Fruit fly (Drosophila melanogaster) whole organism, embryonic: ENCODE data around the gene par-6.

ENCODE experiments used
- Asciz ChIP-seq: fragments of 200-800 bp; sonication (Bioruptor generic); optimal IDR thresholded peaks from 2 replicates; lab custom pipeline; 2017; ENCODE audit warnings: missing biosample characterization, mild to moderate bottlenecking, missing genetic modification characterization, missing genetic modification reagents
- Bteb2 ChIP-seq: fragments of 200-800 bp; sonication (Bioruptor generic); optimal IDR thresholded peaks from 2 replicates; lab custom pipeline; 2016; ENCODE audit warnings: missing biosample characterization, missing genetic modification characterization
- CG10431 ChIP-seq: fragments of 200-800 bp; sonication (Bioruptor generic); optimal IDR thresholded peaks from 3 replicates; lab custom pipeline; 2018; ENCODE audit warnings: missing biosample characterization, mild to moderate bottlenecking, missing genetic modification characterization
- CG11247 ChIP-seq: fragments of 200-800 bp; sonication (Bioruptor generic); IDR thresholded peaks from 2 replicates; pipeline ENCODE4 v1.3.6; 2022; ENCODE audit warnings: missing biosample characterization, missing genetic modification characterization
- CG11456 ChIP-seq: fragments of 200-800 bp; sonication (Bioruptor generic); IDR thresholded peaks from 3 replicates; pipeline ENCODE4 v1.3.6; 2022; ENCODE audit warnings: missing biosample characterization, missing genetic modification characterization
- CG11723 ChIP-seq: fragments of 200-800 bp; sonication (Bioruptor generic); optimal IDR thresholded peaks from 2 replicates; lab custom pipeline; 2017; ENCODE audit warnings: missing biosample characterization, mild to moderate bottlenecking, missing genetic modification characterization
- CG12219 ChIP-seq: fragments of 200-800 bp; sonication (Bioruptor generic); optimal IDR thresholded peaks from 3 replicates; lab custom pipeline; 2018; ENCODE audit warnings: missing biosample characterization, mild to moderate bottlenecking, missing genetic modification characterization
- CG13424 ChIP-seq: fragments of 200-800 bp; sonication (Bioruptor generic); optimal IDR thresholded peaks from 2 replicates; lab custom pipeline; 2019; ENCODE audit warnings: missing biosample characterization, mild to moderate bottlenecking, missing genetic modification characterization, moderate library complexity
- CG14667 ChIP-seq: fragments of 200-800 bp; sonication (Bioruptor generic); IDR thresholded peaks from 2 replicates; pipeline ENCODE4 v1.3.6; 2022; ENCODE audit warnings: missing biosample characterization, missing genetic modification characterization
- CG17568 ChIP-seq: fragments of 200-800 bp; sonication (Bioruptor generic); optimal IDR thresholded peaks from 2 replicates; lab custom pipeline; 2018; ENCODE audit warnings: missing biosample characterization, mild to moderate bottlenecking, missing genetic modification characterization, moderate library complexity
- CG30403 ChIP-seq: fragments of 200-800 bp; sonication (Bioruptor generic); optimal IDR thresholded peaks from 3 replicates; lab custom pipeline; 2016; ENCODE audit warnings: missing biosample characterization, missing genetic modification characterization
- CG3163 ChIP-seq: fragments of 200-800 bp; sonication (Bioruptor generic); optimal IDR thresholded peaks from 3 replicates; lab custom pipeline; 2016; ENCODE audit warnings: missing biosample characterization, missing genetic modification characterization
- CG33557 ChIP-seq: fragments of 200-800 bp; sonication (Bioruptor generic); optimal IDR thresholded peaks from 2 replicates; lab custom pipeline; 2019; ENCODE audit warnings: missing biosample characterization, mild to moderate bottlenecking, missing genetic modification characterization, moderate library complexity
- CG42726 ChIP-seq: fragments of 200-800 bp; sonication (Bioruptor generic); IDR thresholded peaks from 2 replicates; pipeline ENCODE4 v1.3.6; 2022; ENCODE audit warnings: missing biosample characterization, missing genetic modification characterization; ENCODE audit not compliant: partially characterized antibody
- CG4282 ChIP-seq: fragments of 200-800 bp; sonication (Bioruptor generic); optimal IDR thresholded peaks from 2 replicates; lab custom pipeline; 2016; ENCODE audit warnings: missing biosample characterization, missing genetic modification characterization
- CG6654 ChIP-seq: fragments of 200-800 bp; sonication (Bioruptor generic); optimal IDR thresholded peaks from 2 replicates; lab custom pipeline; 2017; ENCODE audit warnings: missing biosample characterization, mild to moderate bottlenecking, missing genetic modification characterization
- CG6683 ChIP-seq: fragments of 200-800 bp; sonication (Bioruptor generic); optimal IDR thresholded peaks from 2 replicates; lab custom pipeline; 2017; ENCODE audit warnings: missing biosample characterization, mild to moderate bottlenecking, missing genetic modification characterization, missing genetic modification reagents
- CG7987 ChIP-seq: fragments of 200-800 bp; sonication (Bioruptor generic); optimal IDR thresholded peaks from 2 replicates; lab custom pipeline; 2018; ENCODE audit warnings: missing biosample characterization, mild to moderate bottlenecking, missing genetic modification characterization, moderate library complexity
- HLH54F ChIP-seq: fragments of 200-800 bp; sonication (Bioruptor generic); optimal IDR thresholded peaks from 3 replicates; lab custom pipeline; 2016; ENCODE audit warnings: missing biosample characterization, missing genetic modification characterization
- Hr3 ChIP-seq: fragments of 200-800 bp; sonication (Bioruptor generic); optimal IDR thresholded peaks from 3 replicates; lab custom pipeline; 2016; ENCODE audit warnings: missing biosample characterization, missing genetic modification characterization
- Hr51 ChIP-seq, 2 experiments: fragments of 200-800 bp; sonication (Bioruptor generic); optimal IDR thresholded peaks; 2 replicates in 1 of 2; 3 replicates in 1 of 2; lab custom pipeline; 2016 to 2018; ENCODE audit warnings: missing biosample characterization in 2 of 2, missing genetic modification characterization in 2 of 2, mild to moderate bottlenecking in 1 of 2, moderate library complexity in 1 of 2
- Kr ChIP-seq: fragments of 200-800 bp; sonication (Bioruptor generic); optimal IDR thresholded peaks from 2 replicates; lab custom pipeline; 2017; ENCODE audit warnings: missing biosample characterization, mild to moderate bottlenecking, missing genetic modification characterization
- Lim3 ChIP-seq: fragments of 200-800 bp; sonication (Bioruptor generic); IDR thresholded peaks from 2 replicates; pipeline ENCODE4 v1.3.6; 2022; ENCODE audit warnings: missing biosample characterization, missing genetic modification characterization
- MBD-R2 ChIP-seq: fragments of 200-800 bp; sonication (Bioruptor generic); IDR thresholded peaks from 2 replicates; pipeline ENCODE4 v1.3.6; 2022; ENCODE audit warnings: missing biosample characterization, missing genetic modification characterization
- PHDP ChIP-seq: fragments of 200-800 bp; sonication (Bioruptor generic); optimal IDR thresholded peaks from 3 replicates; lab custom pipeline; 2018; ENCODE audit warnings: missing biosample characterization, mild to moderate bottlenecking, missing genetic modification characterization, moderate library complexity
- Sry-δ ChIP-seq: fragments of 200-800 bp; sonication (Bioruptor generic); optimal IDR thresholded peaks from 2 replicates; lab custom pipeline; 2016; ENCODE audit warnings: missing biosample characterization, missing genetic modification characterization
- Tbp ChIP-seq: fragments of >200 bp; optimal IDR thresholded peaks from 2 replicates; lab custom pipeline; 2018; ENCODE audit warnings: missing biosample characterization, missing genetic modification characterization
- al ChIP-seq: fragments of 200-800 bp; sonication (Bioruptor generic); IDR thresholded peaks from 2 replicates; pipeline ENCODE4 v1.3.6; 2022; ENCODE audit warnings: missing biosample characterization, missing genetic modification characterization
- ap ChIP-seq: fragments of 200-800 bp; sonication (Bioruptor generic); IDR thresholded peaks from 2 replicates; pipeline ENCODE4 v1.3.6; 2022; ENCODE audit warnings: missing biosample characterization, missing genetic modification characterization
- caup ChIP-seq: fragments of 200-800 bp; sonication (Bioruptor generic); optimal IDR thresholded peaks from 3 replicates; lab custom pipeline; 2017; ENCODE audit warnings: missing biosample characterization, mild to moderate bottlenecking, missing genetic modification characterization, moderate library complexity; ENCODE audit not compliant: severe bottlenecking
- chm ChIP-seq: fragments of 200-800 bp; sonication (Bioruptor generic); IDR thresholded peaks from 2 replicates; pipeline ENCODE4 v1.3.6; 2022; ENCODE audit warnings: missing biosample characterization, missing genetic modification characterization
- emc ChIP-seq: fragments of 200-800 bp; sonication (Bioruptor generic); optimal IDR thresholded peaks from 2 replicates; lab custom pipeline; 2016; ENCODE audit warnings: missing biosample characterization, missing genetic modification characterization
- eyg ChIP-seq: fragments of 200-800 bp; sonication (Bioruptor generic); optimal IDR thresholded peaks from 3 replicates; lab custom pipeline; 2016; ENCODE audit warnings: missing biosample characterization, missing genetic modification characterization
- fd3F ChIP-seq: fragments of 200-800 bp; sonication (Bioruptor generic); optimal IDR thresholded peaks from 2 replicates; lab custom pipeline; 2018; ENCODE audit warnings: missing biosample characterization, mild to moderate bottlenecking, missing genetic modification characterization, moderate library complexity
- gce ChIP-seq: fragments of 200-800 bp; sonication (Bioruptor generic); IDR thresholded peaks from 3 replicates; pipeline ENCODE4 v1.3.6; 2022; ENCODE audit warnings: missing biosample characterization, missing genetic modification characterization
- gsb ChIP-seq: fragments of 200-800 bp; sonication (Bioruptor generic); IDR thresholded peaks from 2 replicates; pipeline ENCODE4 v1.3.6; 2022; ENCODE audit warnings: missing biosample characterization, missing genetic modification characterization
- ham ChIP-seq: fragments of 200-800 bp; sonication (Bioruptor generic); IDR thresholded peaks from 2 replicates; pipeline ENCODE4 v1.3.6; 2022; ENCODE audit warnings: missing biosample characterization, missing genetic modification characterization
- hkb ChIP-seq, 2 experiments: fragments of 200-800 bp in 1 of 2; fragments of >200 bp in 1 of 2; sonication (Bioruptor generic) in 1 of 2; IDR thresholded peaks in 1 of 2; optimal IDR thresholded peaks in 1 of 2; 2 replicates each; pipeline versions ENCODE4 v1.3.6 to Lab custom; 2017 to 2022; ENCODE audit warnings: missing biosample characterization in 1 of 2, missing genetic modification characterization in 1 of 2
- kay ChIP-seq: fragments of 200-800 bp; sonication (Bioruptor generic); optimal IDR thresholded peaks from 2 replicates; lab custom pipeline; 2016; ENCODE audit warnings: missing biosample characterization, missing genetic modification characterization
- luna ChIP-seq: fragments of 200-800 bp; sonication (Bioruptor generic); optimal IDR thresholded peaks from 2 replicates; lab custom pipeline; 2016; ENCODE audit warnings: missing biosample characterization, missing genetic modification characterization
- mld ChIP-seq: fragments of 200-800 bp; sonication (Bioruptor generic); IDR thresholded peaks from 3 replicates; pipeline ENCODE4 v1.3.6; 2022; ENCODE audit warnings: missing biosample characterization, missing genetic modification characterization; ENCODE audit not compliant: partially characterized antibody
- nerfin-1 ChIP-seq: fragments of 200-800 bp; sonication (Bioruptor generic); optimal IDR thresholded peaks from 3 replicates; lab custom pipeline; 2019; ENCODE audit warnings: missing biosample characterization, mild to moderate bottlenecking, missing genetic modification characterization, moderate library complexity
- nmo ChIP-seq: fragments of 200-800 bp; sonication (Bioruptor generic); optimal IDR thresholded peaks from 2 replicates; lab custom pipeline; 2018; ENCODE audit warnings: missing biosample characterization, mild to moderate bottlenecking, missing genetic modification characterization, moderate library complexity
- pum ChIP-seq: fragments of 200-800 bp; sonication (Bioruptor generic); optimal IDR thresholded peaks from 2 replicates; lab custom pipeline; 2016; ENCODE audit warnings: missing biosample characterization, missing genetic modification characterization
- row ChIP-seq: fragments of 200-800 bp; sonication (Bioruptor generic); IDR thresholded peaks from 3 replicates; pipeline ENCODE4 v1.3.6; 2022; ENCODE audit warnings: missing biosample characterization, missing genetic modification characterization
- sisA ChIP-seq: fragments of 200-800 bp; sonication (Bioruptor generic); IDR thresholded peaks from 2 replicates; pipeline ENCODE4 v1.3.6; 2022; ENCODE audit warnings: missing biosample characterization, missing genetic modification characterization
- trh ChIP-seq: fragments of 200-800 bp; sonication (Bioruptor generic); optimal IDR thresholded peaks from 2 replicates; lab custom pipeline; 2016; ENCODE audit warnings: missing biosample characterization, missing genetic modification characterization
- unc-4 ChIP-seq: fragments of 200-800 bp; sonication (Bioruptor generic); IDR thresholded peaks from 2 replicates; pipeline ENCODE4 v1.3.6; 2022; ENCODE audit warnings: missing biosample characterization, missing genetic modification characterization; ENCODE audit not compliant: partially characterized antibody
- vvl ChIP-seq: fragments of 200-800 bp; sonication (Bioruptor generic); IDR thresholded peaks from 2 replicates; pipeline ENCODE4 v1.3.6; 2022; ENCODE audit warnings: missing biosample characterization, missing genetic modification characterization

par-6 gene

DNA sequence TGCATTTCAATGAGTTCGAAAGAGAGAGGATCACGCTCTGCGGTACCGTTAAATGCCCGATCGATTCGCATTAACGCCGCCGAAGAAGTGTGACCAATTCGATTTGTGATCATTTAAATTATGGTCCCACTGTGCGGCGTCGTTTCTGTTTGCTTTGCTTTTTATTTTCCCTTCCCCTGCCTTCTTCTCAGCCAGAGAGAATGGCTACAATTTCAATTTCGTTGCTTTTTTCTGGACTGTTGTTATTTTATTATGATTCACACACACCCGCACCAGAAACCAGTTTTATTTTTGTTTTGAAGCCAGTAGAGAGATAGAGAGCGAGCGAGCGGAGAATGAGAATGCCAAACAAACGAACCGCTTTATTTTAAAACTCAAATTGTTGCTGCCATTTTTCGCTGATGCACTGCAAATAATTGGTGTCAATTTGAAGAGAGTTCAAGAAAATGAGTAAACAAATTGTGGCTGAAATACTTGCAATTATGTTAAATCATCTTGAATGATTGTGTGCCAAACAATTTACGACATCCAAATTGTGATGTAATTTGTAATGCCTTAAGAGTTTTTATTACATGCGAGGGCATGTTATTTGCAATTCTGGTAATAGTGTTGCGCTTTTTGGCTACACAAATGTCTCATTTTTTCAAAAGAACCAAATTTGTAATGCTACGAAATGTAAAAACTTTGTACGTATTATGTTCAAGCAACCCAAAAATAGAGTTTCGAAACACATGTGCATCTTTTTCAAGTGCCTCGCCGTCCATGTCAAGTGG, 39.6 kb downstream of the par-6 start (continued):
- peak; percentile 15; the same call in 1 of the 2 replicates for TF ChIP-seq sisA
- TF ChIP-seq CG30403 (GFP tag; lab: Kevin White, UChicago): peak; percentile 48
- TF ChIP-seq CG10431 (GFP tag; lab: Kevin White, UChicago): no peak
- TF ChIP-seq MBD-R2 (GFP tag; lab: Robert Waterston, UW): no peak
- no peak for TF ChIP-seq eyg (GFP tag; lab: Kevin White, UChicago)
- no peak for TF ChIP-seq CG7987 (GFP tag; lab: Kevin White, UChicago)
- TF ChIP-seq ap (GFP tag; lab: Robert Waterston, UW): no peak
- TF ChIP-seq HLH54F (GFP tag; lab: Kevin White, UChicago): peak; percentile 26
- peak; percentile 42 for TF ChIP-seq CG12219 (GFP tag; lab: Kevin White, UChicago)
- TF ChIP-seq Hr51 (GFP tag; optimal IDR thresholded peaks at IDR 0.05; lab: Kevin White, UChicago): peak in 1 of 2 experiments; percentile 61
- TF ChIP-seq Sry-δ (GFP tag; lab: Kevin White, UChicago): peak; percentile 3
- no peak for TF ChIP-seq CG6683 (GFP tag; lab: Kevin White, UChicago)
- TF ChIP-seq emc (GFP tag; lab: Kevin White, UChicago): no peak
- no peak for TF ChIP-seq Tbp (GFP tag; lab: Kevin White, UChicago)
- TF ChIP-seq Bteb2 (GFP tag; lab: Kevin White, UChicago): no peak
- TF ChIP-seq CG3163 (GFP tag; lab: Kevin White, UChicago): no peak
- 0 out of 2 replicates have a peak, but pooled peaks have one; percentile 5 for TF ChIP-seq vvl
- TF ChIP-seq CG17568 (GFP tag; lab: Kevin White, UChicago): no peak
- TF ChIP-seq CG13424 (tag; lab: Kevin White, UChicago): peak; percentile 45
- TF ChIP-seq row: no peak; the same call in 1 of the 3 replicates
- no peak for TF ChIP-seq Hr3 (GFP tag; lab: Kevin White, UChicago)
- 0 out of 3 replicates have a peak, but pooled peaks have one; percentile 30 for TF ChIP-seq gce
- no peak for TF ChIP-seq hkb (optimal IDR thresholded peaks at IDR 0.05; lab: Kevin White, UChicago)
- TF ChIP-seq hkb (GFP tag; IDR thresholded peaks at IDR 0.05; lab: Robert Waterston, UW): peak; percentile 62
- TF ChIP-seq fd3F: peak; percentile 28
- TF ChIP-seq chm (GFP tag; lab: Robert Waterston, UW): no peak
- TF ChIP-seq Lim3 (GFP tag; lab: Robert Waterston, UW): no peak
- TF ChIP-seq Kr (GFP tag; lab: Kevin White, UChicago): no peak
- no peak for TF ChIP-seq gsb (GFP tag; lab: Robert Waterston, UW)
- no peak for TF ChIP-seq ham (GFP tag; lab: Robert Waterston, UW)
- TF ChIP-seq CG4282 (GFP tag; lab: Kevin White, UChicago): no peak
- no peak for TF ChIP-seq CG11247 (GFP tag; lab: Robert Waterston, UW)
- no peak for TF ChIP-seq al (GFP tag; lab: Robert Waterston, UW)
- TF ChIP-seq PHDP (tag; lab: Kevin White, UChicago): peak; percentile 47
- no peak for TF ChIP-seq trh (GFP tag; lab: Kevin White, UChicago)
- no peak for TF ChIP-seq CG33557
- TF ChIP-seq Asciz (GFP tag; lab: Kevin White, UChicago): peak; percentile 56
- no peak for TF ChIP-seq luna (GFP tag; lab: Kevin White, UChicago)
- TF ChIP-seq CG11723 (GFP tag; lab: Kevin White, UChicago): no peak
- no peak for TF ChIP-seq nerfin-1
- TF ChIP-seq CG11456: no peak
- peak; percentile 5 for TF ChIP-seq CG6654
- TF ChIP-seq CG42726 (GFP tag; lab: Robert Waterston, UW): no peak
- peak; percentile 39 for TF ChIP-seq pum (GFP tag; lab: Kevin White, UChicago)
- peak; percentile 60 for TF ChIP-seq nmo (GFP tag; lab: Kevin White, UChicago)
- no peak for TF ChIP-seq CG14667 (GFP tag; lab: Robert Waterston, UW)
- peak; percentile 35; the same call in 1 of the 2 replicates for TF ChIP-seq unc-4 (GFP tag; lab: Robert Waterston, UW)
- no peak for TF ChIP-seq kay (GFP tag; lab: Kevin White, UChicago)
- TF ChIP-seq mld (GFP tag; lab: Robert Waterston, UW): no peak
- peak; percentile 17 for TF ChIP-seq caup (GFP tag; lab: Kevin White, UChicago)
